Fruit fly (Drosophila melanogaster): ENCODE data around the gene CG43330.

The CG43330 gene

dm6 chr3L:22497594-22497993, 6.6 kb downstream of the CG43330 start:
- no peak for TF ChIP-seq CG8301 (tag; optimal IDR thresholded peaks at IDR 0.05)
- no peak for TF ChIP-seq rn (GFP tag; IDR thresholded peaks at IDR 0.05)
- TF ChIP-seq Pif1B (GFP tag; optimal IDR thresholded peaks at IDR 0.05) = no peak
- no peak for TF ChIP-seq CG32121 (GFP tag; IDR thresholded peaks at IDR 0.05)
- TF ChIP-seq CG14655 (GFP tag; optimal IDR thresholded peaks at IDR 0.05) = no peak
- no peak for TF ChIP-seq fd96Ca (GFP tag; IDR thresholded peaks at IDR 0.05)
- no peak for TF ChIP-seq CG34367 (tag; optimal IDR thresholded peaks at IDR 0.05)
- no peak for TF ChIP-seq EcR (GFP tag; optimal IDR thresholded peaks at IDR 0.05)
- no peak for TF ChIP-seq gl (tag; optimal IDR thresholded peaks at IDR 0.05)
- TF ChIP-seq CG8159 (tag; optimal IDR thresholded peaks at IDR 0.05) = no peak
- no peak for TF ChIP-seq Ets98B (GFP tag; IDR thresholded peaks at IDR 0.05)
- no peak for TF ChIP-seq CG9948 (tag; optimal IDR thresholded peaks at IDR 0.05)
- TF ChIP-seq CG12605 (GFP tag; IDR thresholded peaks at IDR 0.05) = no peak
- TF ChIP-seq CG10348 (GFP tag; IDR thresholded peaks at IDR 0.05) = no peak

dm6 chr3L:22483452-22483851, 20.8 kb downstream of the CG43330 start:
- TF ChIP-seq CG34367 (tag; optimal IDR thresholded peaks at IDR 0.05) (no peak), CG15710 (tag; optimal IDR thresholded peaks at IDR 0.05) (no peak), CG17806 (tag; optimal IDR thresholded peaks at IDR 0.05) (no peak), CG13204 (GFP tag; optimal IDR thresholded peaks at IDR 0.05) (no peak), D1 (tag; optimal IDR thresholded peaks at IDR 0.05) (no peak), Snoo (tag; optimal IDR thresholded peaks at IDR 0.05) (no peak), Ets98B (GFP tag; IDR thresholded peaks at IDR 0.05) (no peak), rn (GFP tag; IDR thresholded peaks at IDR 0.05) (no peak), CG9948 (tag; optimal IDR thresholded peaks at IDR 0.05) (no peak), fd96Ca (GFP tag; IDR thresholded peaks at IDR 0.05) (no peak), CG12605 (GFP tag; IDR thresholded peaks at IDR 0.05) (no peak), CG10348 (GFP tag; IDR thresholded peaks at IDR 0.05) (no peak), CG4496 (GFP tag; IDR thresholded peaks at IDR 0.05) (no peak), CG8301 (tag; optimal IDR thresholded peaks at IDR 0.05) (no peak), Pif1A (GFP tag; optimal IDR thresholded peaks at IDR 0.05) (no peak), CG8159 (tag; optimal IDR thresholded peaks at IDR 0.05) (no peak), EcR (GFP tag; optimal IDR thresholded peaks at IDR 0.05) (no peak), CG32121 (GFP tag; IDR thresholded peaks at IDR 0.05) (no peak)

dm6 chr3L:22474081-22474845, 30.0 kb downstream of the CG43330 start, which contains the start of gene CG11425:
CG11425 (plus strand) TSS chr3L:22474795.
- TF ChIP-seq CG15710 (tag; optimal IDR thresholded peaks at IDR 0.05) (no peak), CG9948 (tag; optimal IDR thresholded peaks at IDR 0.05) (no peak), CG8159 (tag; optimal IDR thresholded peaks at IDR 0.05) (no peak), CG32121 (GFP tag; IDR thresholded peaks at IDR 0.05) (no peak), Pif1A (GFP tag; optimal IDR thresholded peaks at IDR 0.05) (no peak), Snoo (tag; optimal IDR thresholded peaks at IDR 0.05) (no peak), gl (tag; optimal IDR thresholded peaks at IDR 0.05) (no peak), CG12605 (GFP tag; IDR thresholded peaks at IDR 0.05) (no peak), EcR (GFP tag; optimal IDR thresholded peaks at IDR 0.05) (no peak)

- TF ChIP-seq CG10348 (GFP tag; IDR thresholded peaks at IDR 0.05) (no peak), CG4496 (GFP tag; IDR thresholded peaks at IDR 0.05) (0 out of 3 replicates have a peak, but pooled peaks have one; percentile 15), CG13204 (GFP tag; optimal IDR thresholded peaks at IDR 0.05) (no peak), CG14655 (GFP tag; optimal IDR thresholded peaks at IDR 0.05) (peak; percentile 21)
Measured at dm6 chr3L:22471586-22472291, 32.5 kb downstream of the CG43330 start.

dm6 chr3L:22470299-22470791, 33.9 kb downstream of the CG43330 start, which contains the start of gene CG11426:
CG11426 (plus strand) TSS chr3L:22470556.
- TF ChIP-seq EcR (GFP tag; optimal IDR thresholded peaks at IDR 0.05) = no peak
- TF ChIP-seq Snoo (tag; optimal IDR thresholded peaks at IDR 0.05) = no peak
- TF ChIP-seq Pif1A (GFP tag; optimal IDR thresholded peaks at IDR 0.05) = no peak
- no peak for TF ChIP-seq CG32121 (GFP tag; IDR thresholded peaks at IDR 0.05)
- TF ChIP-seq CG8159 (tag; optimal IDR thresholded peaks at IDR 0.05) = no peak
- no peak for TF ChIP-seq CG17806 (tag; optimal IDR thresholded peaks at IDR 0.05)
- TF ChIP-seq CG13204 (GFP tag; optimal IDR thresholded peaks at IDR 0.05) = no peak
- no peak for TF ChIP-seq CG34367 (tag; optimal IDR thresholded peaks at IDR 0.05)

- TF ChIP-seq CG15710 (tag; optimal IDR thresholded peaks at IDR 0.05) (no peak), CG17806 (tag; optimal IDR thresholded peaks at IDR 0.05) (no peak), CG8301 (tag; optimal IDR thresholded peaks at IDR 0.05) (no peak), fd96Ca (GFP tag; IDR thresholded peaks at IDR 0.05) (no peak), CG4496 (GFP tag; IDR thresholded peaks at IDR 0.05) (no peak), Ets98B (GFP tag; IDR thresholded peaks at IDR 0.05) (no peak), CG9948 (tag; optimal IDR thresholded peaks at IDR 0.05) (no peak), CG10348 (GFP tag; IDR thresholded peaks at IDR 0.05) (no peak), Snoo (tag; optimal IDR thresholded peaks at IDR 0.05) (no peak), CG34367 (tag; optimal IDR thresholded peaks at IDR 0.05) (no peak), CG32121 (GFP tag; IDR thresholded peaks at IDR 0.05) (no peak), D1 (tag; optimal IDR thresholded peaks at IDR 0.05) (no peak), CG14655 (GFP tag; optimal IDR thresholded peaks at IDR 0.05) (no peak), rn (GFP tag; IDR thresholded peaks at IDR 0.05) (no peak), CG8159 (tag; optimal IDR thresholded peaks at IDR 0.05) (no peak), CG13204 (GFP tag; optimal IDR thresholded peaks at IDR 0.05) (no peak), gl (tag; optimal IDR thresholded peaks at IDR 0.05) (no peak), EcR (GFP tag; optimal IDR thresholded peaks at IDR 0.05) (no peak), CG12605 (GFP tag; IDR thresholded peaks at IDR 0.05) (no peak)
Measured at dm6 chr3L:22468562-22468961, 35.7 kb downstream of the CG43330 start, which contains the start of gene CG11437. CG11437 (plus strand) TSS chr3L:22468862.
